Worm (Caenorhabditis elegans) whole organism, midembryonic: ENCODE results near the gene spp-28.
A peak's percentile ranks its signal among the peaks of the same experiment; 100 is the strongest.

Source experiments
- T22C8.4 ChIP-seq: fragments of 200-800 bp; sonication (Bioruptor generic); IDR thresholded peaks from 2 replicates; pipeline ENCODE4 v1.3.6; 2022; ENCODE audit warnings: missing genetic modification characterization, missing compliant biosample characterization
- cog-1 ChIP-seq: sonication (generic microtip); optimal IDR thresholded peaks from 2 replicates; lab custom pipeline; 2016; ENCODE audit warnings: missing genetic modification characterization, missing compliant biosample characterization
- flt-1 ChIP-seq: fragments of 200-800 bp; sonication (Bioruptor generic); IDR thresholded peaks from 2 replicates; pipeline ENCODE4 v1.3.6; 2022; ENCODE audit warnings: missing genetic modification characterization, missing compliant biosample characterization
- klf-2 ChIP-seq: fragments of 200-800 bp; sonication (Bioruptor generic); conservative IDR thresholded peaks from 2 replicates; pipeline ENCODE4 v1.3.6; 2022; ENCODE audit warnings: missing genetic modification reagents, missing genetic modification characterization, missing compliant biosample characterization
- med-1 ChIP-seq: sonication (generic microtip); optimal IDR thresholded peaks from 2 replicates; lab custom pipeline; 2017; ENCODE audit warnings: missing genetic modification characterization, mild to moderate bottlenecking, missing compliant biosample characterization, antibody characterized with exemption, missing genetic modification reagents; ENCODE audit not compliant: insufficient read depth
- ref-1 ChIP-seq: fragments of 200-800 bp; sonication (Bioruptor generic); conservative IDR thresholded peaks from 2 replicates; pipeline ENCODE4 v1.3.6; 2022; ENCODE audit warnings: missing genetic modification reagents, missing genetic modification characterization, missing compliant biosample characterization
- tab-1 ChIP-seq: fragments of 200-800 bp; sonication (Bioruptor generic); IDR thresholded peaks from 2 replicates; pipeline ENCODE4 v1.3.6; 2022; ENCODE audit warnings: missing genetic modification characterization, missing compliant biosample characterization
- ztf-23 ChIP-seq: fragments of 200-800 bp; sonication (Bioruptor generic); IDR thresholded peaks from 2 replicates; pipeline ENCODE4 v1.3.6; 2022; ENCODE audit warnings: missing genetic modification reagents, missing genetic modification characterization, missing compliant biosample characterization
- ztf-29 ChIP-seq: fragments of 200-800 bp; sonication (Bioruptor generic); IDR thresholded peaks from 2 replicates; pipeline ENCODE4 v1.3.6; 2022; ENCODE audit warnings: missing genetic modification reagents, missing genetic modification characterization, missing compliant biosample characterization

Gene spp-28

DNA sequence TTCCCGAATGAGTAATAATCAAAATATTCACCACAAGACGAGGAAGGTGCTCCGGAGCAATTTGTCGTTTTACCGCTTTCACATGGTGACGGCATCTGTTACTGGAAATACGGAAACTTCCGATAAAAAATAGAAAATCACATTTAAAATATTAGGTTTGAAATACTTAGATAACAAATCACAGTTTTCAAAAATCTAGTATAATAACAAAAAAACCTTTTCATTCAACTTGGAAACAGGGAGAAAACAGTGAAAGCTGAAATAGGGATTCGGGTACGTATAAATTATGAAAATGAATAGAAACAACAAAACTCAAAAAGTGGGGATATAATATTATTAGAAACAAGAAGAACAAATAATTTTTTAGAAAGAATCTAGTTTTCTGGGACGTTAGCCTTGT is 8.8 kb downstream of the spp-28 start, which contains the start of gene C16C10.1:
Gene C16C10.1, minus strand, starts transcription at position 101 of the 400 bp plus-strand sequence.
- no peak for TF ChIP-seq ztf-29 (GFP tag; lab: Robert Waterston, UW)
- no peak for TF ChIP-seq tab-1
- no peak for TF ChIP-seq T22C8.4
- TF ChIP-seq flt-1 (GFP tag; lab: Robert Waterston, UW): no peak
- no peak for TF ChIP-seq ref-1 (GFP tag; lab: Robert Waterston, UW)
- TF ChIP-seq klf-2 (GFP tag; lab: Robert Waterston, UW): no peak
- no peak for TF ChIP-seq cog-1 (tag; lab: Kevin White, UChicago)
- no peak for TF ChIP-seq ztf-23
- no peak for TF ChIP-seq med-1 (GFP tag; lab: Kevin White, UChicago)

DNA sequence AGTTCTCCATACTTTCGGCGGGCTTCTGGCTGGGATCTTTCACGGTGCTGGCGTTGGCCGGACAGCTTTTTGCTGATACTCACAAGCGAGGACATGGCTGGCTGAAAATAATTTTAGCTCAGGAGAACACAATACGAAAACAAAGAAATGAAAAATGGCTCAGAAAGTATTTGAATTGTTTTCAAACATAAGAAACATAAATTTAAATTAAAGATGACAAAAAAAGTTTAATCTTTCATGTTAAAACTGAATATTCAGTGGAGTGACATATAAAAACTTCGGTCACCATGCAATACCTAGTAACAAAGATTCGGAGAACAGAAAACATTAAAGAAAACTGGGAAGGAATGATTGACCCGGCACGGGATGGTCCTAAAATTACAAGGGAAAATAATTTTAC is 11.6 kb downstream of the spp-28 start, which contains the start of gene C16C10.2:
Gene C16C10.2, minus strand, starts transcription at position 101 of the 400 bp plus-strand sequence.
- no peak for TF ChIP-seq cog-1 (tag; lab: Kevin White, UChicago)
- TF ChIP-seq ref-1 (GFP tag; lab: Robert Waterston, UW): no peak

DNA sequence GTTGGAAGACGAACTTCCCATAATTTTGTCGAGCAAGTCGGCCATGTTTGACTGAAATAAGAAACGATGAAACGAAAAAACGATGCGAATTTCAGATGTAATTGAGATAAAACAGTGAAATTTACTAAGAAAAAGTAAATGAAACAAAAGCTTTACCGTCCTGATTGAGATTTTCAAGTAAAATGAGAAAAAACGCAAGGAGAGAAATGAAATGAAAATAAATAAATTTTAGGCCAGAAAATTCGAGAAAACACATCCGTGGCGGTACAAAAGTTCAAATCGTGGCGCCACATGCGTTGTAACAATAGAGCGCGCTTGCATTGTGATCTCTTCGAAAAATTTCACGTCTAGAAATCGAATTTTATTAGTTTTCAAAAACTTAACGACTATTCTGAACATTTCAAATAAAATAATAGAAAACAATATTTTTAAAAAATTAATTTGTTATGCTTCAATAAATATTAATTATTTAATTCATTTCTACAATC is 14.0 kb downstream of the spp-28 start, which contains the start of the genes hrde-1 and C16C10.13:
Gene hrde-1, minus strand, starts transcription at position 51 of the 488 bp plus-strand sequence.
Gene C16C10.13, plus strand, starts transcription at position 332 of the 488 bp plus-strand sequence.
- no peak for TF ChIP-seq ztf-29 (GFP tag; lab: Robert Waterston, UW)
- no peak for TF ChIP-seq ref-1 (GFP tag; lab: Robert Waterston, UW)
- no peak for TF ChIP-seq tab-1
- TF ChIP-seq cog-1 (tag; lab: Kevin White, UChicago): no peak
- TF ChIP-seq T22C8.4: no peak

DNA sequence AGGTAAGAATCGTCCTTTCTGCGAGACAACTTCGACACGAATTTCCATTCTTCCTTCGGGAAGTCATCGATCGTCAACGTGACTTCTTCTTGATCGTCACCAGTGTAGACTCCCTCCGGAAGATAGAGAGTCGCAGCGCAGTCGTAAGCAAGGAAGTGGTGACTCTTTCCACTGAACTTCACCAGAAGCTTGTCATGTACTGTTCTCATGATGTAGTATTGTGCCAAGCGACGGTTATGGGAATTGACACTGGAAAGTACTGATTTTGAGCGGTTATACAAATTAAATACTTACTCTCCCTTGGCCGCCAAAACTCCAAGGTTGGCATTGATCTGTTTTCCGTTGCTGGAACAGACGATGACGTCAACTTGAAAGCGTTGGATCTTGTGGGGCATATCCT is 14.7 kb downstream of the spp-28 start:
- no peak for TF ChIP-seq ref-1 (GFP tag; lab: Robert Waterston, UW)
- no peak for TF ChIP-seq med-1 (GFP tag; lab: Kevin White, UChicago)
- TF ChIP-seq T22C8.4: no peak
- TF ChIP-seq klf-2 (GFP tag; lab: Robert Waterston, UW): no peak
- TF ChIP-seq tab-1: no peak
- TF ChIP-seq cog-1 (tag; lab: Kevin White, UChicago): no peak
- TF ChIP-seq ztf-29 (GFP tag; lab: Robert Waterston, UW): no peak
- TF ChIP-seq ztf-23: no peak
- no peak for TF ChIP-seq flt-1 (GFP tag; lab: Robert Waterston, UW)

DNA sequence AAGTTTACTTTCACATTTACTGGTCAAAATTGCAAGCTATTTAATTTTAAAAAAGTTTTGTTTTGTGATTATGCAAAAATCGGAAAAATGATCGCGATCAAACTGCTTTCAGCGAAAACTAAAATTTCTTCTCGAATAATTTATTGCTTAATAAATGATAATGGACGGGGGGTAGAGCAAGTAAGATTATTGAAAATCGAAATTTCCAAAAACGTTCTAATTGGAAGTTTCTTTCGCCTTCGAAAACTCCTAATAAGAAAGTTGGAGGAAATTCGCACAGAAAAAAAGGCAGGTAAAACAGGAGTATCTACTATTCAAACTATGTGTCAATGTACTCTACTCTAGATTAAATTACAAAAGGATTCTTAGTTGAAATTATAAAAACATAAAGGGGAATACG is 17.9 kb downstream of the spp-28 start:
- TF ChIP-seq flt-1 (GFP tag; lab: Robert Waterston, UW) (no peak), ztf-23 (no peak), med-1 (GFP tag; lab: Kevin White, UChicago) (no peak), cog-1 (tag; lab: Kevin White, UChicago) (no peak), T22C8.4 (no peak), tab-1 (no peak), ref-1 (GFP tag; lab: Robert Waterston, UW) (no peak), klf-2 (GFP tag; lab: Robert Waterston, UW) (no peak), ztf-29 (GFP tag; lab: Robert Waterston, UW) (no peak)

DNA sequence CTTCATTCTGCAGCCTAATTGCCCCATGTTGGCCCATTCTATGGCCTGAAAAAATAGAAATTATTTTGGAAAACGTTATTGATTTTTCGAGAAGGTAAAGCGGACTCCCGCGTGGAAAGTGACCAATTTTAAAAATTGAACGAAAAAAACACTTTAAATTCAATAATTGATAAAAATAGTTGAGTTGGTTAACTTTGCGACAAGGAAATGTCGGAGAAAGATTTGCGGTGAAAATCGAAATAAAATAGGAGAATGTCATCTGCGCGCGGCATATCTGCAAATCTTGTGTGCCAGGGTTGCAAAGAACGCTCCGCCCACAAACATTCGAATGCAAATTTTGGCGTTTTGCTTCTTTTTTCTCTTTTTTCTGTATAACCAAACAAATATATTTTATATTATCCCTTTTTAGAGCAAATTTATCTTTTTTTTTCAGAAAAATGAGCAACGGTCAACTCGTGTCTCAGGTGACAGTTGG is 19.2 kb downstream of the spp-28 start, which contains the start of the genes rnf-121 and C16C10.4:
Gene rnf-121, minus strand, starts transcription at position 51 of the 475 bp plus-strand sequence.
Gene C16C10.4, plus strand, starts transcription at position 434 of the 475 bp plus-strand sequence.
- peak; percentile 95 for TF ChIP-seq flt-1 (GFP tag; lab: Robert Waterston, UW)
- TF ChIP-seq klf-2 (GFP tag; lab: Robert Waterston, UW): peak; percentile 93
- peak; percentile 91 for TF ChIP-seq ztf-23
- TF ChIP-seq T22C8.4: peak; percentile 65
- TF ChIP-seq tab-1: peak; percentile 91
- peak; percentile 63 for TF ChIP-seq cog-1 (tag; lab: Kevin White, UChicago)
- peak; percentile 98 for TF ChIP-seq med-1 (GFP tag; lab: Kevin White, UChicago)
- peak; percentile 69 for TF ChIP-seq ref-1 (GFP tag; lab: Robert Waterston, UW)
- TF ChIP-seq ztf-29 (GFP tag; lab: Robert Waterston, UW): peak; percentile 86

DNA sequence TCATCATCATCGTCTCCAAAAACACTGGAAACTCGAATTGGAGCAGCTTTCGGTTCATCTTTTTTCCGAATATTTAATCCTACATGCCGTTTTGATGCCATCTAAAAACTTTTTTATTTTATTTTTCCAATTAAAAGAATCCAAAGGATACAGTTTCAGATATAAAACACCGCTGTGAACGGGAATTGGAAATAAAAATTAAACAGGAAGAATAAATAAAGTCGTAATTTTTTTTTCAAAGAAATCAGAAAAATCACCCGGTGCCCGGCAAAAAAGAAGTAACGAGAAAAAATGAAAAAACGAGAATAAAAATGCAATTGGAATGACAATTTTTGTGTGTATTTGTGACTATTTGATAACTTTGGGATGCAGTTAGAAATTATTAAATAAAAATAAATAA is 21.5 kb downstream of the spp-28 start, which contains the start of gene ccdc-55:
Gene ccdc-55, minus strand, starts transcription at position 101 of the 400 bp plus-strand sequence.
- TF ChIP-seq med-1 (GFP tag; lab: Kevin White, UChicago) (no peak), tab-1 (no peak), cog-1 (tag; lab: Kevin White, UChicago) (no peak), flt-1 (GFP tag; lab: Robert Waterston, UW) (no peak), ztf-23 (no peak), T22C8.4 (no peak), ztf-29 (GFP tag; lab: Robert Waterston, UW) (no peak), klf-2 (GFP tag; lab: Robert Waterston, UW) (no peak), ref-1 (GFP tag; lab: Robert Waterston, UW) (no peak)

DNA sequence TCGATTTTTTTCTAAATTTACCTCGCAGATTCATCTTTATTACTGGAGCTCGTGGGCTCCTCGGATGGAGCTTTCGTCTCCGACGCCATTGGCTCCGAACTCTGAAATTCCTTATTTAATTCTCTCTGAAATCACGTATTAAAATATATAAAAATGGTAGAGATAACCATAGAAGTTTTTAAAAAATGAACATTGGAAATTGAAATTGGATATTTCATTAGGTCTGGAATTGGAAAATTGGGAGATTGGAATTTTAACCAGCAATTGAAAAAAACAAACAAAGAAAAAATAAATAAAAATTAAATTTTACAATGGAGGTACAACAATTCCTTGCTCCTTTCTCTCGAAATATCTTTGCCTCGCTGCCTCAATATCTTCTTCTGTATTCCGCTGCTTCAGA is 23.4 kb downstream of the spp-28 start, which contains the start of gene rnf-5:
Gene rnf-5, minus strand, starts transcription at position 101 of the 400 bp plus-strand sequence.
- TF ChIP-seq med-1 (GFP tag; lab: Kevin White, UChicago): no peak
- TF ChIP-seq T22C8.4: no peak
- no peak for TF ChIP-seq ztf-29 (GFP tag; lab: Robert Waterston, UW)
- no peak for TF ChIP-seq ztf-23
- no peak for TF ChIP-seq klf-2 (GFP tag; lab: Robert Waterston, UW)
- no peak for TF ChIP-seq ref-1 (GFP tag; lab: Robert Waterston, UW)
- TF ChIP-seq tab-1: no peak
- no peak for TF ChIP-seq cog-1 (tag; lab: Kevin White, UChicago)
- TF ChIP-seq flt-1 (GFP tag; lab: Robert Waterston, UW): no peak

DNA sequence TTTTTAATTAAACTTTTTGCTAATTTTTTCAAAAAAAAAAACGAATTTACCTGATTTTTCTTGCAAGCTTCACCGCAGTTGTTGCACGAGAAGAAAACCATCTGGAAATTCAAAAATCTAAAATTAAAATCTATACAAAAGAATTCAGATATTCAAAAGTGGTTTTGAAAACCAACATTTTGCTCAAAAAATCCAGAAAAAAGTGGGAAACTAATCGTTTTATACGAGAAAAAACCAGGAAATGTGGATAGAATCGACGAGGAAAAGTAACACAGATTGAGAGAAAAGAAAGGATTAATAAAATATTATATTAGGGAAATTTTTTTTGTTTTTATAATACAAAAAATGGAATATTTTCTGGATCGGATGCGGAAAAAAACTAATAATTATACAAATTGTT is 26.1 kb downstream of the spp-28 start, which contains the start of gene C16C10.8:
Gene C16C10.8, minus strand, starts transcription at position 101 of the 400 bp plus-strand sequence.
- TF ChIP-seq ref-1 (GFP tag; lab: Robert Waterston, UW) (no peak), ztf-29 (GFP tag; lab: Robert Waterston, UW) (no peak), ztf-23 (no peak), klf-2 (GFP tag; lab: Robert Waterston, UW) (no peak), T22C8.4 (no peak), med-1 (GFP tag; lab: Kevin White, UChicago) (no peak), cog-1 (tag; lab: Kevin White, UChicago) (no peak), flt-1 (GFP tag; lab: Robert Waterston, UW) (no peak), tab-1 (no peak)
